Fruit fly (Drosophila melanogaster): ENCODE data around the gene CG7115.

- peak; percentile 31 for TF ChIP-seq CG30020 (tag; optimal IDR thresholded peaks at IDR 0.05)
- peak; percentile 81 for TF ChIP-seq Xrp1 (GFP tag; IDR thresholded peaks at IDR 0.05)
- TF ChIP-seq Hr3 (GFP tag; optimal IDR thresholded peaks at IDR 0.05) = peak; percentile 49
- TF ChIP-seq trem (tag; optimal IDR thresholded peaks at IDR 0.05) = peak; percentile 27
- TF ChIP-seq CG1647 (GFP tag; optimal IDR thresholded peaks at IDR 0.05) = no peak
- peak; percentile 28 for TF ChIP-seq tup (GFP tag; optimal IDR thresholded peaks at IDR 0.05)
- TF ChIP-seq CG18262 (tag; optimal IDR thresholded peaks at IDR 0.05) = peak; percentile 73
- TF ChIP-seq ham (GFP tag; IDR thresholded peaks at IDR 0.05) = 0 out of 2 replicates have a peak, but pooled peaks have one; percentile 41
- TF ChIP-seq CG8944 (GFP tag; optimal IDR thresholded peaks at IDR 0.05) = peak; percentile 56
- peak; percentile 6 for TF ChIP-seq Bdp1 (GFP tag; optimal IDR thresholded peaks at IDR 0.05)
- peak; percentile 59 for TF ChIP-seq Dad (GFP tag; optimal IDR thresholded peaks at IDR 0.05)
- TF ChIP-seq CG4360 (GFP tag; IDR thresholded peaks at IDR 0.05) = 0 out of 2 replicates have a peak, but pooled peaks have one; percentile 6
- peak; percentile 40 for TF ChIP-seq CG17568 (GFP tag; optimal IDR thresholded peaks at IDR 0.05)
- no peak for TF ChIP-seq Hr78 (GFP tag; optimal IDR thresholded peaks at IDR 0.05)
Measured at dm6 chr2L:7782788-7783401, 38.1 kb upstream of the CG7115 start, which contains the start of gene Brd7-9.
